Fruit fly (Drosophila melanogaster): ENCODE data around the gene CG7443.

dm6 chr3R:8306188-8306926, 17.8 kb upstream of the CG7443 start:
- TF ChIP-seq h (optimal IDR thresholded peaks at IDR 0.05): no peak
- no peak for TF ChIP-seq insv (optimal IDR thresholded peaks at IDR 0.05)
- no peak for TF ChIP-seq psq (optimal IDR thresholded peaks at IDR 0.05)
- no peak for TF ChIP-seq Myc (optimal IDR thresholded peaks at IDR 0.05)
- TF ChIP-seq ttk (optimal IDR thresholded peaks at IDR 0.05): no peak

Measured in Kc167 (cell line).